Fruit fly (Drosophila melanogaster) whole organism, embryonic: Measurements from ENCODE around the gene MYPT-75D.
A peak's percentile ranks its signal among the peaks of the same experiment; 100 is the strongest.

Experiments used
- Adf1 ChIP-seq: fragments of 200-800 bp; sonication (Bioruptor generic); IDR thresholded peaks from 2 replicates; pipeline ENCODE4 v1.3.6; 2022; ENCODE audit warnings: missing biosample characterization, missing genetic modification characterization
- Aef1 ChIP-seq: fragments of 200-800 bp; sonication (Bioruptor generic); IDR thresholded peaks from 3 replicates; pipeline ENCODE4 v1.3.6; 2022; ENCODE audit warnings: missing biosample characterization, missing genetic modification characterization
- CG10209 ChIP-seq: fragments of 200-800 bp; sonication (Bioruptor generic); optimal IDR thresholded peaks from 3 replicates; lab custom pipeline; 2017; ENCODE audit warnings: missing biosample characterization, mild to moderate bottlenecking, missing genetic modification characterization, missing genetic modification reagents
- CG10267 ChIP-seq: fragments of 200-800 bp; sonication (Bioruptor generic); optimal IDR thresholded peaks from 2 replicates; lab custom pipeline; 2018; ENCODE audit warnings: missing biosample characterization, mild to moderate bottlenecking, missing genetic modification characterization, moderate library complexity
- CG10366 ChIP-seq: fragments of 200-800 bp; sonication (Bioruptor generic); IDR thresholded peaks from 2 replicates; pipeline ENCODE4 v1.3.6; 2022; ENCODE audit warnings: missing biosample characterization, missing genetic modification characterization
- CG10979 ChIP-seq: fragments of 200-800 bp; sonication (Bioruptor generic); optimal IDR thresholded peaks from 2 replicates; lab custom pipeline; 2018; ENCODE audit warnings: missing biosample characterization, mild to moderate bottlenecking, missing genetic modification characterization, moderate library complexity
- CG11398 ChIP-seq: fragments of 200-800 bp; sonication (Bioruptor generic); optimal IDR thresholded peaks from 2 replicates; lab custom pipeline; 2016; ENCODE audit warnings: missing biosample characterization, missing genetic modification characterization
- CG11456 ChIP-seq: fragments of 200-800 bp; sonication (Bioruptor generic); IDR thresholded peaks from 3 replicates; pipeline ENCODE4 v1.3.6; 2022; ENCODE audit warnings: missing biosample characterization, missing genetic modification characterization
- CG14860 ChIP-seq: fragments of 200-800 bp; sonication (Bioruptor generic); IDR thresholded peaks from 3 replicates; pipeline ENCODE4 v1.3.6; 2022; ENCODE audit warnings: missing biosample characterization, missing genetic modification characterization; ENCODE audit not compliant: partially characterized antibody
- CG16815 ChIP-seq: fragments of 200-800 bp; sonication (Bioruptor generic); optimal IDR thresholded peaks from 3 replicates; lab custom pipeline; 2017; ENCODE audit warnings: missing biosample characterization, mild to moderate bottlenecking, missing genetic modification characterization
- CG16863 ChIP-seq: fragments of 200-800 bp; sonication (Bioruptor generic); optimal IDR thresholded peaks from 3 replicates; lab custom pipeline; 2016; ENCODE audit warnings: missing biosample characterization, missing genetic modification characterization
- CG17802 ChIP-seq: fragments of 200-800 bp; sonication (Bioruptor generic); optimal IDR thresholded peaks from 2 replicates; lab custom pipeline; 2018; ENCODE audit warnings: missing biosample characterization, mild to moderate bottlenecking, missing genetic modification characterization, moderate library complexity
- CG18599 ChIP-seq: fragments of 200-800 bp; sonication (Bioruptor generic); optimal IDR thresholded peaks from 3 replicates; lab custom pipeline; 2017; ENCODE audit warnings: missing biosample characterization, missing genetic modification characterization, mild to moderate bottlenecking, moderate library complexity, missing genetic modification reagents
- CG31388 ChIP-seq: fragments of 200-800 bp; sonication (Bioruptor generic); optimal IDR thresholded peaks from 2 replicates; lab custom pipeline; 2016; ENCODE audit warnings: missing biosample characterization, missing genetic modification characterization
- CG34224 ChIP-seq: fragments of 200-800 bp; sonication (Bioruptor generic); IDR thresholded peaks from 3 replicates; pipeline ENCODE4 v1.3.6; 2022; ENCODE audit warnings: missing biosample characterization, missing genetic modification characterization; ENCODE audit not compliant: partially characterized antibody
- CG34376 ChIP-seq: fragments of 200-800 bp; sonication (Bioruptor generic); optimal IDR thresholded peaks from 2 replicates; lab custom pipeline; 2018; ENCODE audit warnings: missing biosample characterization, mild to moderate bottlenecking, missing genetic modification characterization
- CG3847 ChIP-seq: fragments of 200-800 bp; sonication (Bioruptor generic); IDR thresholded peaks from 2 replicates; pipeline ENCODE4 v1.3.6; 2022; ENCODE audit warnings: missing biosample characterization, missing genetic modification characterization
- CG4360 ChIP-seq: fragments of 200-800 bp; sonication (Bioruptor generic); IDR thresholded peaks from 2 replicates; pipeline ENCODE4 v1.3.6; 2022; ENCODE audit warnings: missing biosample characterization, missing genetic modification characterization
- CG6175 ChIP-seq: fragments of 200-800 bp; sonication (Bioruptor generic); IDR thresholded peaks from 3 replicates; pipeline ENCODE4 v1.3.6; 2022; ENCODE audit warnings: missing biosample characterization, missing genetic modification characterization
- CG6254 ChIP-seq: fragments of 200-800 bp; sonication (Bioruptor generic); optimal IDR thresholded peaks from 3 replicates; lab custom pipeline; 2017; ENCODE audit warnings: mild to moderate bottlenecking, missing biosample characterization, missing genetic modification reagents, missing genetic modification characterization
- CG7372 ChIP-seq: fragments of 200-800 bp; sonication (Bioruptor generic); IDR thresholded peaks from 2 replicates; pipeline ENCODE4 v1.3.6; 2022; ENCODE audit warnings: missing biosample characterization, missing genetic modification characterization
- CG8290 ChIP-seq, 3 experiments: fragments of 200-800 bp; sonication (Bioruptor generic); optimal IDR thresholded peaks; 2 replicates each; lab custom pipeline; 2016 to 2019; ENCODE audit warnings: missing biosample characterization in 3 of 3, missing genetic modification characterization in 3 of 3, mild to moderate bottlenecking in 2 of 3, moderate library complexity in 1 of 3
- CG9437 ChIP-seq: fragments of 200-800 bp; sonication (Bioruptor generic); optimal IDR thresholded peaks from 2 replicates; lab custom pipeline; 2018; ENCODE audit warnings: missing biosample characterization, mild to moderate bottlenecking, missing genetic modification characterization
- CG9727 ChIP-seq: fragments of 200-800 bp; sonication (Bioruptor generic); optimal IDR thresholded peaks from 3 replicates; lab custom pipeline; 2017; ENCODE audit warnings: missing biosample characterization, mild to moderate bottlenecking, missing genetic modification characterization
- CoRest ChIP-seq: fragments of 200-800 bp; sonication (Bioruptor generic); optimal IDR thresholded peaks from 3 replicates; lab custom pipeline; 2018; ENCODE audit warnings: missing biosample characterization, mild to moderate bottlenecking, missing genetic modification characterization, moderate library complexity
- D19A ChIP-seq: fragments of 200-800 bp; optimal IDR thresholded peaks from 3 replicates; lab custom pipeline; 2019; ENCODE audit warnings: missing biosample characterization, mild to moderate bottlenecking, missing genetic modification characterization, moderate library complexity
- Dref ChIP-seq: fragments of 200-800 bp; sonication (Bioruptor generic); IDR thresholded peaks from 2 replicates; pipeline ENCODE4 v1.3.6; 2022; ENCODE audit warnings: missing biosample characterization, missing genetic modification characterization
- Ets65A ChIP-seq: fragments of 200-800 bp; sonication (Bioruptor generic); peaks from one replicate; lab custom pipeline; 2016; ENCODE audit warnings: missing biosample characterization, missing genetic modification characterization
- Fer2 ChIP-seq: fragments of 200-800 bp; sonication (Bioruptor generic); optimal IDR thresholded peaks from 2 replicates; lab custom pipeline; 2018; ENCODE audit warnings: missing biosample characterization, mild to moderate bottlenecking, missing genetic modification characterization, moderate library complexity
- Fer3 ChIP-seq: fragments of 200-800 bp; sonication (Bioruptor generic); optimal IDR thresholded peaks from 2 replicates; lab custom pipeline; 2018; ENCODE audit warnings: missing biosample characterization, mild to moderate bottlenecking, missing genetic modification characterization, moderate library complexity
- HHEX ChIP-seq: fragments of 200-800 bp; sonication (Bioruptor generic); optimal IDR thresholded peaks from 3 replicates; lab custom pipeline; 2017; ENCODE audit warnings: missing biosample characterization, mild to moderate bottlenecking, missing genetic modification characterization, missing genetic modification reagents
- HLH3B ChIP-seq: fragments of 200-800 bp; sonication (Bioruptor generic); IDR thresholded peaks from 2 replicates; pipeline ENCODE4 v1.3.6; 2022; ENCODE audit warnings: missing biosample characterization, missing genetic modification characterization
- Med ChIP-seq: fragments of 200-800 bp; sonication (Bioruptor generic); peaks from one replicate; lab custom pipeline; 2016; ENCODE audit warnings: missing biosample characterization, missing genetic modification characterization, mild to moderate bottlenecking, inconsistent platforms, moderate library complexity
- Xbp1 ChIP-seq: fragments of 200-800 bp; sonication (Bioruptor generic); optimal IDR thresholded peaks from 3 replicates; lab custom pipeline; 2016; ENCODE audit warnings: missing biosample characterization, mild to moderate bottlenecking, missing genetic modification characterization
- bbx ChIP-seq: fragments of 200-800 bp; sonication (Bioruptor generic); IDR thresholded peaks from 2 replicates; pipeline ENCODE4 v1.3.6; 2022; ENCODE audit warnings: missing biosample characterization, missing genetic modification characterization; ENCODE audit not compliant: partially characterized antibody
- emc ChIP-seq: fragments of 200-800 bp; sonication (Bioruptor generic); optimal IDR thresholded peaks from 2 replicates; lab custom pipeline; 2016; ENCODE audit warnings: missing biosample characterization, missing genetic modification characterization
- ems ChIP-seq: fragments of 200-800 bp; sonication (Bioruptor generic); optimal IDR thresholded peaks from 3 replicates; lab custom pipeline; 2016; ENCODE audit warnings: missing biosample characterization, missing genetic modification characterization
- en ChIP-seq: fragments of 200-800 bp; sonication (Bioruptor generic); optimal IDR thresholded peaks from 2 replicates; lab custom pipeline; 2016; ENCODE audit warnings: missing biosample characterization, missing genetic modification characterization
- fru ChIP-seq: fragments of >200 bp; optimal IDR thresholded peaks from 2 replicates; lab custom pipeline; 2017
- gro ChIP-seq: fragments of 200-800 bp; sonication (Bioruptor generic); optimal IDR thresholded peaks from 2 replicates; lab custom pipeline; 2016; ENCODE audit warnings: missing biosample characterization, missing genetic modification characterization
- h ChIP-seq: fragments of >200 bp; optimal IDR thresholded peaks from 2 replicates; lab custom pipeline; 2017
- jing ChIP-seq: fragments of 200-800 bp; sonication (Bioruptor generic); optimal IDR thresholded peaks from 2 replicates; lab custom pipeline; 2018; ENCODE audit warnings: missing biosample characterization, mild to moderate bottlenecking, missing genetic modification characterization
- odd ChIP-seq: fragments of 200-800 bp; sonication (Bioruptor generic); optimal IDR thresholded peaks from 2 replicates; lab custom pipeline; 2017; ENCODE audit warnings: missing biosample characterization, mild to moderate bottlenecking, missing genetic modification characterization
- peb ChIP-seq: fragments of 200-800 bp; sonication (Bioruptor generic); IDR thresholded peaks from 2 replicates; pipeline ENCODE4 v1.3.6; 2022; ENCODE audit warnings: missing biosample characterization, missing genetic modification characterization
- run ChIP-seq: fragments of 200-800 bp; sonication (Bioruptor generic); optimal IDR thresholded peaks from 3 replicates; lab custom pipeline; 2018; ENCODE audit warnings: missing biosample characterization, mild to moderate bottlenecking, missing genetic modification characterization
- sens ChIP-seq: fragments of 200-800 bp; sonication (Bioruptor generic); peaks from one replicate; lab custom pipeline; 2016; ENCODE audit warnings: missing biosample characterization, missing genetic modification characterization
- tio ChIP-seq: fragments of 200-800 bp; sonication (Bioruptor generic); optimal IDR thresholded peaks from 2 replicates; lab custom pipeline; 2017; ENCODE audit warnings: missing biosample characterization, missing genetic modification characterization, inconsistent platforms
- twi ChIP-seq: fragments of 200-800 bp; optimal IDR thresholded peaks from 2 replicates; lab custom pipeline; 2019; ENCODE audit warnings: missing biosample characterization, mild to moderate bottlenecking, missing genetic modification characterization, moderate library complexity
- zf30C ChIP-seq: fragments of 200-800 bp; sonication (Bioruptor generic); optimal IDR thresholded peaks from 3 replicates; lab custom pipeline; 2018; ENCODE audit warnings: missing biosample characterization, mild to moderate bottlenecking, missing genetic modification characterization

MYPT-75D gene

DNA sequence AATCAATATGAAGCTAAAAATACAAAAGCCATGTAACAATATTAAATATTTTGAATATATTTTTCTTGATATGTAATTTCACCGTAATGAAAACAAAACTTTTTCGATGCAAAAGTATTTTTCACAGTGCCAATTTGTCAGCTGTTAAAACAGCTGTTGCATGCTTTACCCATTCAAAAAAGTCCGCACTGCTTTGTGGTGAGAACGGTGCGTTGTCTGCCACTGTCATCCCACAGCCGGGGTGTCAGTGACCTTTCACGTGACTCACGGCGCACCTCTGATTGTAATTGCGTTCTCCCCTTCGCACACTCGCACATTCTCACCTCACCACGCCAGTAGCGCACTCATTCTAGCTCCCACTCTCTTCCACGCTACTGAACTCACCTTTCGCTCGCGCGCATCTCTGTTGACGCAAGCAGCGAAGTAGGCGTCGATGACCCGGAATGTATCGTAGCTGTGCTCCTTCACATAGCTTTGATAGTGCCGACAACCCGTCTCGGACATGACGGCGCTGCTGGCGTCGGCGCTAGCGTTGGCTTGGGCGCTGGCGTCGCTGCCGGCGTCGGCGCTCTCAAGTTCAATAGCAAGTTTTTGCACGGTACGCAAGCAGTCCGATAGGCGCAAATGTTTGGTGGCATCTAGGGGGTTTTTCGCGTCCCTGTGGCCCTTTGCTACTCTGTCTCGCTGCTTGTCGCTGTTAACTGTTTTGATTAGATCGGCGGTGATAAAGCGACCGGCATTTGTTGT, 4.6 kb upstream of the MYPT-75D start (continued):
- TF ChIP-seq zf30C (GFP tag; lab: Kevin White, UChicago) (peak; percentile 81), emc (GFP tag; lab: Kevin White, UChicago) (peak; percentile 51), CG9727 (GFP tag; lab: Kevin White, UChicago) (peak; percentile 46), bbx (GFP tag; lab: Robert Waterston, UW) (peak; percentile 79), Aef1 (GFP tag; lab: Robert Waterston, UW) (0 out of 3 replicates have a peak, but pooled peaks have one; percentile 12), Dref (GFP tag; lab: Robert Waterston, UW) (0 out of 2 replicates have a peak, but pooled peaks have one; percentile 16), CG17802 (peak; percentile 14), CG18599 (GFP tag; lab: Kevin White, UChicago) (peak; percentile 64), CG34376 (GFP tag; lab: Kevin White, UChicago) (peak; percentile 70), CG10267 (tag; lab: Kevin White, UChicago) (peak; percentile 36), gro (GFP tag; lab: Kevin White, UChicago) (peak; percentile 49), Fer3 (tag; lab: Kevin White, UChicago) (peak; percentile 32), tio (no peak), CG6175 (0 out of 3 replicates have a peak, but pooled peaks have one; percentile 14), HLH3B (GFP tag; lab: Robert Waterston, UW) (no peak), fru (lab: Kevin White, UChicago) (no peak), run (tag; lab: Kevin White, UChicago) (no peak), Ets65A (GFP tag; lab: Kevin White, UChicago) (peak; percentile 75), CG14860 (peak; percentile 9; the same call in 1 of the 3 replicates), odd (GFP tag; lab: Kevin White, UChicago) (no peak), CG3847 (peak; percentile 49; the same call in 1 of the 2 replicates), en (GFP tag; lab: Kevin White, UChicago) (no peak), CG11398 (GFP tag; lab: Kevin White, UChicago) (peak; percentile 4), CG16815 (GFP tag; lab: Kevin White, UChicago) (no peak), CG16863 (GFP tag; lab: Kevin White, UChicago) (peak; percentile 20), peb (GFP tag; lab: Robert Waterston, UW) (no peak), Med (GFP tag; lab: Kevin White, UChicago) (peak; percentile 96), Xbp1 (peak; percentile 50), twi (tag; lab: Kevin White, UChicago) (peak; percentile 14), CG11456 (GFP tag; lab: Robert Waterston, UW) (peak; percentile 66; the same call in 2 of the 3 replicates), CG10366 (GFP tag; lab: Robert Waterston, UW) (peak; percentile 48), CG9437 (no peak), CG6254 (no peak), CG10979 (tag; lab: Kevin White, UChicago) (peak; percentile 51), ems (GFP tag; lab: Kevin White, UChicago) (peak; percentile 55), CoRest (tag; lab: Kevin White, UChicago) (peak; percentile 39), sens (GFP tag; lab: Kevin White, UChicago) (peak; percentile 91), D19A (tag; lab: Kevin White, UChicago) (peak; percentile 59), CG7372 (GFP tag; lab: Robert Waterston, UW) (no peak), jing (GFP tag; lab: Kevin White, UChicago) (no peak), CG10209 (GFP tag; lab: Kevin White, UChicago) (peak; percentile 38), CG8290 (GFP tag; optimal IDR thresholded peaks at IDR 0.05; lab: Kevin White, UChicago) (peak; percentile 80), CG8290 (tag; optimal IDR thresholded peaks at IDR 0.05; lab: Kevin White, UChicago) (peak; percentile 81 to 94), HHEX (GFP tag; lab: Kevin White, UChicago) (peak; percentile 23), CG4360 (GFP tag; lab: Robert Waterston, UW) (peak; percentile 81; the same call in 1 of the 2 replicates), Adf1 (GFP tag; lab: Robert Waterston, UW) (peak; percentile 100), h (no peak), CG34224 (GFP tag; lab: Robert Waterston, UW) (peak; percentile 86), CG31388 (GFP tag; lab: Kevin White, UChicago) (no peak), Fer2 (tag; lab: Kevin White, UChicago) (no peak)
